Worm (Caenorhabditis elegans): ENCODE measurements around the gene sru-4.

Gene sru-4

ce11 chrIV:9537500-9537899 lies 39.3 kb downstream of the sru-4 start:
- TF ChIP-seq tbx-37 (GFP tag; conservative IDR thresholded peaks at IDR 0.05) = no peak
- TF ChIP-seq scrt-1 (GFP tag; IDR thresholded peaks at IDR 0.05) = no peak
- no peak for TF ChIP-seq flt-1 (GFP tag; IDR thresholded peaks at IDR 0.05)
- no peak for TF ChIP-seq ets-7 (tag; optimal IDR thresholded peaks at IDR 0.05)
- TF ChIP-seq ceh-13 (GFP tag; optimal IDR thresholded peaks at IDR 0.05) = no peak

ce11 chrIV:9538214-9538613 lies 40.0 kb downstream of the sru-4 start:
- TF ChIP-seq F13C5.2 (tag; optimal IDR thresholded peaks at IDR 0.05) (no peak), flt-1 (GFP tag; IDR thresholded peaks at IDR 0.05) (no peak), hmbx-1 (tag; optimal IDR thresholded peaks at IDR 0.05) (no peak), aly-1 (tag; optimal IDR thresholded peaks at IDR 0.05) (no peak), tbx-37 (GFP tag; conservative IDR thresholded peaks at IDR 0.05) (no peak), scrt-1 (GFP tag; IDR thresholded peaks at IDR 0.05) (no peak), tbx-11 (GFP tag; IDR thresholded peaks at IDR 0.05) (no peak), ceh-13 (GFP tag; optimal IDR thresholded peaks at IDR 0.05) (no peak), ets-7 (tag; optimal IDR thresholded peaks at IDR 0.05) (no peak), tra-4 (tag; optimal IDR thresholded peaks at IDR 0.05) (no peak), hmg-4 (GFP tag; optimal IDR thresholded peaks at IDR 0.05) (no peak), hnd-1 (tag; optimal IDR thresholded peaks at IDR 0.05) (no peak), B0310.2 (tag; optimal IDR thresholded peaks at IDR 0.05) (no peak), pes-1 (GFP tag; IDR thresholded peaks at IDR 0.05) (no peak), sea-1 (GFP tag; conservative IDR thresholded peaks at IDR 0.05) (no peak), ama-1 (optimal IDR thresholded peaks at IDR 0.05) (no peak)

ce11 chrIV:9540342-9540856 lies 42.2 kb downstream of the sru-4 start, which contains the start of gene fbl-1:
fbl-1 (plus strand) TSS chrIV:9540806.
- TF ChIP-seq hmbx-1 (tag; optimal IDR thresholded peaks at IDR 0.05) = no peak
- no peak for TF ChIP-seq flt-1 (GFP tag; IDR thresholded peaks at IDR 0.05)
- no peak for TF ChIP-seq hmg-4 (GFP tag; optimal IDR thresholded peaks at IDR 0.05)
- no peak for TF ChIP-seq sea-1 (GFP tag; conservative IDR thresholded peaks at IDR 0.05)
- TF ChIP-seq aly-1 (tag; optimal IDR thresholded peaks at IDR 0.05) = no peak
- TF ChIP-seq ceh-36 (tag; optimal IDR thresholded peaks at IDR 0.05) = no peak
- TF ChIP-seq ceh-13 (GFP tag; optimal IDR thresholded peaks at IDR 0.05) = no peak

DNA sequence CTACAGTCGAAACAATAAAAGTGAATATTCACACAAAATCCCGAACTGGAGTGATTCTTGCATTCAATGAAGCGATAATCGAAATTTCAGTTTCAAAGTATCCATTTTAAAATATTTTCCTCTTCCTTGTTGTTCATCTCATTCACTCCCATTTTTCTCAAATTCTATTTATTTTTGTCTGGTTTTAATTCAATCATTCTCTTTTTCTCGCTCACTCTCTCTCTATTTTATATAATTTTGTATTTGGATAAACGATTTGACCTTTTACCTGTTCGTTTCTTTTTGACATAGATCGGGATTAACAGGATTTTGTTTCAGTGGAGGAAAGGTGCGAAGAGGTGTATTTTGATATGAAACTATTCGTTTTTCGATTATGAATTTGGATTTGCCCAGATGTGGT lies 47.8 kb downstream of the sru-4 start, which contains the start of gene T05A1.5:
T05A1.5 (plus strand) TSS at position 301 of the 400 bp plus-strand sequence.
- no peak for TF ChIP-seq B0310.2 (tag; optimal IDR thresholded peaks at IDR 0.05)
- no peak for TF ChIP-seq hmg-4 (GFP tag; optimal IDR thresholded peaks at IDR 0.05)
- no peak for TF ChIP-seq F13C5.2 (tag; optimal IDR thresholded peaks at IDR 0.05)
- TF ChIP-seq tra-4 (tag; optimal IDR thresholded peaks at IDR 0.05) = no peak
- no peak for TF ChIP-seq ama-1 (optimal IDR thresholded peaks at IDR 0.05)
- TF ChIP-seq ceh-13 (GFP tag; optimal IDR thresholded peaks at IDR 0.05) = no peak
- no peak for TF ChIP-seq pes-1 (GFP tag; IDR thresholded peaks at IDR 0.05)

All from whole organism, early embryonic.